Fruit fly (Drosophila melanogaster) whole organism, embryonic: ENCODE measurements around the gene CG46313.
A peak's percentile ranks its signal among the peaks of the same experiment; 100 is the strongest.

Source experiments
- Abd-B ChIP-seq: fragments of 200-800 bp; sonication (Bioruptor generic); optimal IDR thresholded peaks from 2 replicates; lab custom pipeline; 2018; ENCODE audit warnings: missing biosample characterization, mild to moderate bottlenecking, missing genetic modification characterization, moderate library complexity
- Aef1 ChIP-seq: fragments of 200-800 bp; sonication (Bioruptor generic); IDR thresholded peaks from 3 replicates; pipeline ENCODE4 v1.3.6; 2022; ENCODE audit warnings: missing biosample characterization, missing genetic modification characterization
- B-H1 ChIP-seq: fragments of 200-800 bp; sonication (Bioruptor generic); IDR thresholded peaks from 3 replicates; pipeline ENCODE4 v1.3.6; 2022; ENCODE audit warnings: missing biosample characterization, missing genetic modification characterization
- Bgb ChIP-seq: fragments of 200-800 bp; sonication (Bioruptor generic); IDR thresholded peaks from 2 replicates; pipeline ENCODE4 v1.3.6; 2022; ENCODE audit warnings: missing biosample characterization, missing genetic modification characterization; ENCODE audit not compliant: partially characterized antibody
- CG11456 ChIP-seq: fragments of 200-800 bp; sonication (Bioruptor generic); IDR thresholded peaks from 3 replicates; pipeline ENCODE4 v1.3.6; 2022; ENCODE audit warnings: missing biosample characterization, missing genetic modification characterization
- CG12104 ChIP-seq: fragments of 200-800 bp; sonication (Bioruptor generic); optimal IDR thresholded peaks from 3 replicates; lab custom pipeline; 2016; ENCODE audit warnings: missing biosample characterization, missing genetic modification characterization
- CG14014 ChIP-seq: fragments of 200-800 bp; sonication (Bioruptor generic); IDR thresholded peaks from 2 replicates; pipeline ENCODE4 v1.3.6; 2022; ENCODE audit warnings: missing biosample characterization, missing genetic modification characterization
- CG15269 ChIP-seq: fragments of 200-800 bp; sonication (Bioruptor generic); optimal IDR thresholded peaks from 2 replicates; lab custom pipeline; 2018; ENCODE audit warnings: missing biosample characterization, mild to moderate bottlenecking, missing genetic modification characterization, moderate library complexity
- CG16779 ChIP-seq: fragments of 200-800 bp; sonication (Bioruptor generic); IDR thresholded peaks from 2 replicates; pipeline ENCODE4 v1.3.6; 2022; ENCODE audit warnings: missing biosample characterization, missing genetic modification characterization
- CG17361 ChIP-seq: fragments of 200-800 bp; sonication (Bioruptor generic); IDR thresholded peaks from 3 replicates; pipeline ENCODE4 v1.3.6; 2022; ENCODE audit warnings: missing biosample characterization, missing genetic modification characterization
- CG18262 ChIP-seq: fragments of 200-800 bp; optimal IDR thresholded peaks from 3 replicates; lab custom pipeline; 2019; ENCODE audit warnings: missing biosample characterization, mild to moderate bottlenecking, missing genetic modification characterization, moderate library complexity
- CG2199 ChIP-seq: fragments of 200-800 bp; sonication (Bioruptor generic); IDR thresholded peaks from 3 replicates; pipeline ENCODE4 v1.3.6; 2022; ENCODE audit warnings: missing biosample characterization, missing genetic modification characterization
- CG30403 ChIP-seq: fragments of 200-800 bp; sonication (Bioruptor generic); optimal IDR thresholded peaks from 3 replicates; lab custom pipeline; 2016; ENCODE audit warnings: missing biosample characterization, missing genetic modification characterization
- CG34376 ChIP-seq: fragments of 200-800 bp; sonication (Bioruptor generic); optimal IDR thresholded peaks from 2 replicates; lab custom pipeline; 2018; ENCODE audit warnings: missing biosample characterization, mild to moderate bottlenecking, missing genetic modification characterization
- CG4360 ChIP-seq: fragments of 200-800 bp; sonication (Bioruptor generic); IDR thresholded peaks from 2 replicates; pipeline ENCODE4 v1.3.6; 2022; ENCODE audit warnings: missing biosample characterization, missing genetic modification characterization
- CG4854 ChIP-seq: fragments of 200-800 bp; sonication (Bioruptor generic); optimal IDR thresholded peaks from 2 replicates; lab custom pipeline; 2016; ENCODE audit warnings: missing biosample characterization, missing genetic modification characterization, inconsistent platforms
- CG6175 ChIP-seq: fragments of 200-800 bp; sonication (Bioruptor generic); IDR thresholded peaks from 3 replicates; pipeline ENCODE4 v1.3.6; 2022; ENCODE audit warnings: missing biosample characterization, missing genetic modification characterization
- CG7786 ChIP-seq: fragments of 200-800 bp; sonication (Bioruptor generic); optimal IDR thresholded peaks from 2 replicates; lab custom pipeline; 2016; ENCODE audit warnings: missing biosample characterization, missing genetic modification characterization
- CG9609 ChIP-seq: fragments of 200-800 bp; sonication (Bioruptor generic); optimal IDR thresholded peaks from 3 replicates; lab custom pipeline; 2016; ENCODE audit warnings: missing biosample characterization, missing genetic modification characterization
- CG9932 ChIP-seq: fragments of 200-800 bp; sonication (Bioruptor generic); IDR thresholded peaks from 2 replicates; pipeline ENCODE4 v1.3.6; 2022; ENCODE audit warnings: missing biosample characterization, missing genetic modification characterization
- D19B ChIP-seq: fragments of 200-800 bp; sonication (Bioruptor generic); optimal IDR thresholded peaks from 2 replicates; lab custom pipeline; 2017; ENCODE audit warnings: missing biosample characterization, mild to moderate bottlenecking, missing genetic modification characterization
- Eip74EF ChIP-seq, 2 experiments: fragments of 200-800 bp in 1 of 2; fragments of >200 bp in 1 of 2; sonication (Bioruptor generic) in 1 of 2; optimal IDR thresholded peaks; 2 replicates each; lab custom pipeline; 2017 to 2019; ENCODE audit warnings: missing biosample characterization in 2 of 2, missing genetic modification characterization in 2 of 2, mild to moderate bottlenecking in 1 of 2, moderate library complexity in 1 of 2
- Hand ChIP-seq: fragments of 200-800 bp; sonication (Bioruptor generic); optimal IDR thresholded peaks from 2 replicates; lab custom pipeline; 2017; ENCODE audit warnings: mild to moderate bottlenecking, missing biosample characterization, missing genetic modification reagents, missing genetic modification characterization
- NC2α ChIP-seq: fragments of 200-800 bp; sonication (Bioruptor generic); optimal IDR thresholded peaks from 2 replicates; lab custom pipeline; 2016; ENCODE audit warnings: missing biosample characterization, missing genetic modification characterization
- Nf-YA ChIP-seq: fragments of 200-800 bp; sonication (Bioruptor generic); IDR thresholded peaks from 2 replicates; pipeline ENCODE4 v1.3.6; 2022; ENCODE audit warnings: missing biosample characterization, missing genetic modification characterization
- Optix ChIP-seq: fragments of 200-800 bp; sonication (Bioruptor generic); IDR thresholded peaks from 3 replicates; pipeline ENCODE4 v1.3.6; 2022; ENCODE audit warnings: missing biosample characterization, missing genetic modification characterization
- Rfx ChIP-seq: fragments of 200-800 bp; sonication (Bioruptor generic); IDR thresholded peaks from 2 replicates; pipeline ENCODE4 v1.3.6; 2022; ENCODE audit warnings: missing biosample characterization, missing genetic modification characterization
- Tbp ChIP-seq: fragments of >200 bp; optimal IDR thresholded peaks from 2 replicates; lab custom pipeline; 2018; ENCODE audit warnings: missing biosample characterization, missing genetic modification characterization
- Xbp1 ChIP-seq: fragments of 200-800 bp; sonication (Bioruptor generic); optimal IDR thresholded peaks from 3 replicates; lab custom pipeline; 2016; ENCODE audit warnings: missing biosample characterization, mild to moderate bottlenecking, missing genetic modification characterization
- Xrp1 ChIP-seq: fragments of 200-800 bp; sonication (Bioruptor generic); IDR thresholded peaks from 2 replicates; pipeline ENCODE4 v1.3.6; 2022; ENCODE audit warnings: missing biosample characterization, missing genetic modification characterization
- bigmax ChIP-seq: fragments of 200-800 bp; sonication (Bioruptor generic); optimal IDR thresholded peaks from 2 replicates; lab custom pipeline; 2018; ENCODE audit warnings: missing biosample characterization, mild to moderate bottlenecking, missing genetic modification characterization
- cad ChIP-seq: fragments of >200 bp; optimal IDR thresholded peaks from 2 replicates; lab custom pipeline; 2017; ENCODE audit warnings: missing biosample characterization, missing genetic modification characterization
- chif ChIP-seq, 2 experiments: fragments of 200-800 bp; sonication (Bioruptor generic); optimal IDR thresholded peaks; 3 replicates each; lab custom pipeline; 2016; ENCODE audit warnings: missing biosample characterization in 2 of 2, missing genetic modification characterization in 2 of 2
- dmrt99B ChIP-seq: fragments of 200-800 bp; sonication (Bioruptor generic); optimal IDR thresholded peaks from 2 replicates; lab custom pipeline; 2018; ENCODE audit warnings: missing biosample characterization, mild to moderate bottlenecking, missing genetic modification characterization, moderate library complexity
- fd102C ChIP-seq: fragments of 200-800 bp; sonication (Bioruptor generic); optimal IDR thresholded peaks from 2 replicates; lab custom pipeline; 2018; ENCODE audit warnings: missing biosample characterization, mild to moderate bottlenecking, missing genetic modification characterization, moderate library complexity
- hkb ChIP-seq, 2 experiments: fragments of 200-800 bp in 1 of 2; fragments of >200 bp in 1 of 2; sonication (Bioruptor generic) in 1 of 2; IDR thresholded peaks in 1 of 2; optimal IDR thresholded peaks in 1 of 2; 2 replicates each; pipeline versions ENCODE4 v1.3.6 to Lab custom; 2017 to 2022; ENCODE audit warnings: missing biosample characterization in 1 of 2, missing genetic modification characterization in 1 of 2
- ind ChIP-seq: fragments of 200-800 bp; sonication (Bioruptor generic); optimal IDR thresholded peaks from 3 replicates; lab custom pipeline; 2016; ENCODE audit warnings: missing biosample characterization, missing genetic modification characterization
- ken ChIP-seq: fragments of 200-800 bp; sonication (Bioruptor generic); IDR thresholded peaks from 3 replicates; pipeline ENCODE4 v1.3.6; 2022; ENCODE audit warnings: missing biosample characterization, missing genetic modification characterization
- lov ChIP-seq, 2 experiments: fragments of 200-800 bp in 1 of 2; fragments of >200 bp in 1 of 2; sonication (Bioruptor generic) in 1 of 2; IDR thresholded peaks in 1 of 2; optimal IDR thresholded peaks in 1 of 2; 2 replicates in 1 of 2; 3 replicates in 1 of 2; pipeline versions ENCODE4 v1.3.6 to Lab custom; 2017 to 2022; ENCODE audit warnings: missing biosample characterization in 1 of 2, missing genetic modification characterization in 1 of 2
- peb ChIP-seq: fragments of 200-800 bp; sonication (Bioruptor generic); IDR thresholded peaks from 2 replicates; pipeline ENCODE4 v1.3.6; 2022; ENCODE audit warnings: missing biosample characterization, missing genetic modification characterization
- prd ChIP-seq, 3 experiments: fragments of >200 bp in 2 of 3; fragments of 200-800 bp in 1 of 3; sonication (Bioruptor generic) in 1 of 3; optimal IDR thresholded peaks in 2 of 3; IDR thresholded peaks in 1 of 3; 2 replicates in 2 of 3; 3 replicates in 1 of 3; pipeline versions ENCODE4 v1.3.6 to Lab custom; 2017 to 2022; ENCODE audit warnings: missing biosample characterization in 1 of 3, missing genetic modification characterization in 1 of 3
- so ChIP-seq: fragments of 200-800 bp; sonication (Bioruptor generic); IDR thresholded peaks from 3 replicates; pipeline ENCODE4 v1.3.6; 2022; ENCODE audit warnings: missing biosample characterization, missing genetic modification characterization
- sr ChIP-seq: fragments of 200-800 bp; sonication (Bioruptor generic); IDR thresholded peaks from 3 replicates; pipeline ENCODE4 v1.3.6; 2022; ENCODE audit warnings: missing biosample characterization, missing genetic modification characterization
- tap ChIP-seq: fragments of 200-800 bp; optimal IDR thresholded peaks from 3 replicates; lab custom pipeline; 2019; ENCODE audit warnings: missing biosample characterization, mild to moderate bottlenecking, missing genetic modification characterization, moderate library complexity
- tgo ChIP-seq: fragments of 200-800 bp; sonication (Bioruptor generic); IDR thresholded peaks from 3 replicates; pipeline ENCODE4 v1.3.6; 2022; ENCODE audit warnings: missing biosample characterization, missing genetic modification characterization
- tio ChIP-seq: fragments of 200-800 bp; sonication (Bioruptor generic); optimal IDR thresholded peaks from 2 replicates; lab custom pipeline; 2017; ENCODE audit warnings: missing biosample characterization, missing genetic modification characterization, inconsistent platforms
- vvl ChIP-seq: fragments of 200-800 bp; sonication (Bioruptor generic); IDR thresholded peaks from 2 replicates; pipeline ENCODE4 v1.3.6; 2022; ENCODE audit warnings: missing biosample characterization, missing genetic modification characterization

The CG46313 gene

dm6 chr3R:26967587-26968312 is 10.6 kb upstream of the CG46313 start:
- TF ChIP-seq ken (peak; percentile 47; the same call in 1 of the 3 replicates), CG7786 (GFP tag; lab: Kevin White, UChicago) (peak; percentile 13), dmrt99B (peak; percentile 43), peb (GFP tag; lab: Robert Waterston, UW) (0 out of 2 replicates have a peak, but pooled peaks have one; percentile 14), chif (GFP tag; optimal IDR thresholded peaks at IDR 0.05; lab: Kevin White, UChicago) (no peak), CG34376 (GFP tag; lab: Kevin White, UChicago) (no peak), Optix (GFP tag; lab: Robert Waterston, UW) (no peak), cad (GFP tag; lab: Kevin White, UChicago) (no peak), ind (peak; percentile 29), hkb (optimal IDR thresholded peaks at IDR 0.05; lab: Kevin White, UChicago) (no peak), hkb (GFP tag; IDR thresholded peaks at IDR 0.05; lab: Robert Waterston, UW) (peak; percentile 46), tio (GFP tag; lab: Kevin White, UChicago) (peak; percentile 5), tgo (GFP tag; lab: Robert Waterston, UW) (peak; percentile 47; the same call in 2 of the 3 replicates), Abd-B (GFP tag; lab: Kevin White, UChicago) (no peak), Tbp (GFP tag; lab: Kevin White, UChicago) (no peak), Rfx (peak; percentile 62), Xbp1 (peak; percentile 18), Aef1 (GFP tag; lab: Robert Waterston, UW) (peak; percentile 40), CG30403 (GFP tag; lab: Kevin White, UChicago) (no peak), Hand (GFP tag; lab: Kevin White, UChicago) (no peak), NC2α (no peak), CG11456 (GFP tag; lab: Robert Waterston, UW) (peak; percentile 34; the same call in 1 of the 3 replicates), Bgb (no peak), bigmax (GFP tag; lab: Kevin White, UChicago) (no peak), Eip74EF (GFP tag; optimal IDR thresholded peaks at IDR 0.05; lab: Kevin White, UChicago) (peak in 1 of 2 experiments; percentile 25), CG18262 (no peak), tap (peak; percentile 29), CG6175 (GFP tag; lab: Robert Waterston, UW) (peak; percentile 58; the same call in 1 of the 3 replicates), D19B (GFP tag; lab: Kevin White, UChicago) (no peak), CG9609 (GFP tag; lab: Kevin White, UChicago) (no peak), Nf-YA (peak; percentile 6; the same call in 1 of the 2 replicates), so (0 out of 3 replicates have a peak, but pooled peaks have one; percentile 20), fd102C (GFP tag; lab: Kevin White, UChicago) (no peak), CG15269 (tag; lab: Kevin White, UChicago) (peak; percentile 56), CG2199 (0 out of 3 replicates have a peak, but pooled peaks have one; percentile 28), CG16779 (GFP tag; lab: Robert Waterston, UW) (no peak), CG14014 (GFP tag; lab: Robert Waterston, UW) (no peak), CG12104 (GFP tag; lab: Kevin White, UChicago) (peak; percentile 14), CG4854 (GFP tag; lab: Kevin White, UChicago) (no peak), vvl (GFP tag; lab: Robert Waterston, UW) (peak; percentile 67), B-H1 (peak; percentile 37), CG9932 (GFP tag; lab: Robert Waterston, UW) (0 out of 2 replicates have a peak, but pooled peaks have one; percentile 5), lov (optimal IDR thresholded peaks at IDR 0.05; lab: Kevin White, UChicago) (no peak), lov (GFP tag; IDR thresholded peaks at IDR 0.05; lab: Robert Waterston, UW) (0 out of 3 replicates have a peak, but pooled peaks have one; percentile 12), CG4360 (0 out of 2 replicates have a peak, but pooled peaks have one; percentile 39), Xrp1 (GFP tag; lab: Robert Waterston, UW) (peak; percentile 40; the same call in 1 of the 2 replicates), sr (GFP tag; lab: Robert Waterston, UW) (peak; percentile 66), prd (optimal IDR thresholded peaks at IDR 0.05; lab: Kevin White, UChicago) (no peak), prd (GFP tag; IDR thresholded peaks at IDR 0.05; lab: Robert Waterston, UW) (peak; percentile 47; the same call in 2 of the 3 replicates), CG17361 (0 out of 3 replicates have a peak, but pooled peaks have one; percentile 10)
